Worm (Caenorhabditis elegans): Measurements from ENCODE around the gene idpb-4.

idpb-4 gene

ce11 chrII:8737456-8737855 lies at the start of gene idpb-4:
Gene idpb-4, minus strand, starts transcription at chrII:8737556.
- TF ChIP-seq nhr-77 (tag; optimal IDR thresholded peaks at IDR 0.05) (no peak), efl-1 (optimal IDR thresholded peaks at IDR 0.05) (no peak), efl-1 (GFP tag; optimal IDR thresholded peaks at IDR 0.05 in 1 of 2) (peak in 1 of 2 experiments; percentile 24)

ce11 chrII:8785875-8786274 lies 48.5 kb upstream of the idpb-4 start:
- TF ChIP-seq swsn-7 (tag; optimal IDR thresholded peaks at IDR 0.05): peak; percentile 19
- peak; percentile 17 for TF ChIP-seq dsc-1 (tag; optimal IDR thresholded peaks at IDR 0.05)
- peak; percentile 3 for TF ChIP-seq snu-23 (GFP tag; optimal IDR thresholded peaks at IDR 0.05)
- no peak for TF ChIP-seq F16B12.6 (tag; optimal IDR thresholded peaks at IDR 0.05)
- TF ChIP-seq nhr-71 (tag; optimal IDR thresholded peaks at IDR 0.05): peak; percentile 10
- no peak for TF ChIP-seq efl-3 (GFP tag; optimal IDR thresholded peaks at IDR 0.05)
- TF ChIP-seq ceh-82 (tag; optimal IDR thresholded peaks at IDR 0.05): peak in 2 of 3 experiments; percentile 4 to 54
- peak in 1 of 2 experiments; percentile 13 for TF ChIP-seq lsy-2 (tag; optimal IDR thresholded peaks at IDR 0.05)
- TF ChIP-seq nhr-11 (tag; optimal IDR thresholded peaks at IDR 0.05): no peak
- no peak for TF ChIP-seq lin-35 (GFP tag; optimal IDR thresholded peaks at IDR 0.05)
- peak; percentile 65 for TF ChIP-seq lin-14 (GFP tag; optimal IDR thresholded peaks at IDR 0.05)
- TF ChIP-seq pqm-1 (tag; optimal IDR thresholded peaks at IDR 0.05): no peak
- TF ChIP-seq fkh-8 (tag; optimal IDR thresholded peaks at IDR 0.05): peak; percentile 15

ce11 chrII:8784235-8784928 lies 47.0 kb upstream of the idpb-4 start:
- no peak for TF ChIP-seq snpc-4 (tag; optimal IDR thresholded peaks at IDR 0.05)
- TF ChIP-seq nhr-90 (tag; optimal IDR thresholded peaks at IDR 0.05; ENCODE audit: poor library complexity): peak; percentile 19
- TF ChIP-seq mef-2 (tag; optimal IDR thresholded peaks at IDR 0.05): no peak
- TF ChIP-seq ceh-90 (tag; optimal IDR thresholded peaks at IDR 0.05): no peak
- TF ChIP-seq nhr-47 (tag; optimal IDR thresholded peaks at IDR 0.05): peak; percentile 27
- TF ChIP-seq ceh-82 (tag; optimal IDR thresholded peaks at IDR 0.05): peak in 1 of 3 experiments; percentile 41
- TF ChIP-seq pqm-1 (tag; optimal IDR thresholded peaks at IDR 0.05): no peak
- TF ChIP-seq unc-130 (tag; optimal IDR thresholded peaks at IDR 0.05): no peak
- peak; percentile 10 for TF ChIP-seq ceh-8 (GFP tag; optimal IDR thresholded peaks at IDR 0.05)
- peak; percentile 3 for TF ChIP-seq xbp-1 (tag; optimal IDR thresholded peaks at IDR 0.05)
- peak; percentile 62 for TF ChIP-seq lin-14 (GFP tag; optimal IDR thresholded peaks at IDR 0.05)
- TF ChIP-seq jun-1 (tag; optimal IDR thresholded peaks at IDR 0.05): peak; percentile 30
- TF ChIP-seq C04F5.9 (tag; optimal IDR thresholded peaks at IDR 0.05): no peak
- peak; percentile 5 for TF ChIP-seq F16B12.6 (tag; optimal IDR thresholded peaks at IDR 0.05)
- TF ChIP-seq egl-13 (tag; optimal IDR thresholded peaks at IDR 0.05): peak; percentile 50
- TF ChIP-seq nhr-71 (tag; optimal IDR thresholded peaks at IDR 0.05): peak; percentile 52
- TF ChIP-seq zag-1 (tag; optimal IDR thresholded peaks at IDR 0.05): peak; percentile 37
- TF ChIP-seq mab-9 (GFP tag; IDR thresholded peaks at IDR 0.05): no peak
- TF ChIP-seq efl-1 (optimal IDR thresholded peaks at IDR 0.05): peak; percentile 28 to 57
- no peak for TF ChIP-seq efl-1 (GFP tag; optimal IDR thresholded peaks at IDR 0.05 in 1 of 2)
- no peak for TF ChIP-seq hlh-17 (GFP tag; optimal IDR thresholded peaks at IDR 0.05; ENCODE audit: borderline replicate concordance)
- TF ChIP-seq snu-23 (GFP tag; optimal IDR thresholded peaks at IDR 0.05): peak; percentile 52
- TF ChIP-seq zip-4 (GFP tag; optimal IDR thresholded peaks at IDR 0.05): no peak
- no peak for TF ChIP-seq sox-4 (tag; optimal IDR thresholded peaks at IDR 0.05)
- TF ChIP-seq C16A3.4 (tag; optimal IDR thresholded peaks at IDR 0.05): no peak
- TF ChIP-seq unc-86 (tag; optimal IDR thresholded peaks at IDR 0.05): peak; percentile 30
- TF ChIP-seq lin-15B (tag; optimal IDR thresholded peaks at IDR 0.05): no peak
- no peak for TF ChIP-seq Y116A8C.19 (tag; optimal IDR thresholded peaks at IDR 0.05; ENCODE audit: borderline replicate concordance)
- TF ChIP-seq rnt-1 (tag; optimal IDR thresholded peaks at IDR 0.05): peak; percentile 12
- TF ChIP-seq ama-1 (optimal IDR thresholded peaks at IDR 0.05): peak; percentile 79
- peak; percentile 24 for TF ChIP-seq fos-1 (tag; optimal IDR thresholded peaks at IDR 0.05)
- peak; percentile 32 for TF ChIP-seq fkh-8 (tag; optimal IDR thresholded peaks at IDR 0.05)
- TF ChIP-seq ceh-63 (GFP tag; optimal IDR thresholded peaks at IDR 0.05): no peak
- no peak for TF ChIP-seq nhr-237 (tag; optimal IDR thresholded peaks at IDR 0.05)
- TF ChIP-seq dsc-1 (tag; optimal IDR thresholded peaks at IDR 0.05): peak; percentile 97
- TF ChIP-seq fkh-4 (tag; optimal IDR thresholded peaks at IDR 0.05; ENCODE audit: borderline replicate concordance): peak; percentile 78
- TF ChIP-seq lin-35 (GFP tag; optimal IDR thresholded peaks at IDR 0.05): peak in 1 of 2 experiments; percentile 26
- TF ChIP-seq ceh-88 (GFP tag; IDR thresholded peaks at IDR 0.05): no peak
- TF ChIP-seq mep-1 (tag; optimal IDR thresholded peaks at IDR 0.05): peak; percentile 25
- TF ChIP-seq skn-1 (tag; optimal IDR thresholded peaks at IDR 0.05): peak; percentile 8
- TF ChIP-seq lsy-2 (tag; optimal IDR thresholded peaks at IDR 0.05): peak; percentile 9 to 54
- TF ChIP-seq swsn-7 (tag; optimal IDR thresholded peaks at IDR 0.05): peak; percentile 7
- TF ChIP-seq nhr-28 (tag; optimal IDR thresholded peaks at IDR 0.05): no peak
